Fruit fly (Drosophila melanogaster) whole organism, prepupa: ENCODE data around the gene Spn.

Experiments
- Blimp-1 ChIP-seq: fragments of 200-800 bp; sonication (Bioruptor generic); optimal IDR thresholded peaks from 3 replicates; lab custom pipeline; 2017; ENCODE audit warnings: missing biosample characterization, missing genetic modification characterization, mild to moderate bottlenecking, moderate library complexity, missing genetic modification reagents
- CG11294 ChIP-seq: fragments of 200-800 bp; sonication (Bioruptor generic); IDR thresholded peaks from 2 replicates; pipeline ENCODE4 v1.3.6; 2022; ENCODE audit warnings: missing biosample characterization, missing genetic modification characterization
- CG11762 ChIP-seq: fragments of 200-800 bp; sonication (Bioruptor generic); optimal IDR thresholded peaks from 3 replicates; lab custom pipeline; 2016; ENCODE audit warnings: missing biosample characterization, missing genetic modification characterization; ENCODE audit not compliant: insufficient read depth
- CG11902 ChIP-seq: fragments of 200-800 bp; sonication (Bioruptor generic); optimal IDR thresholded peaks from 3 replicates; lab custom pipeline; 2016; ENCODE audit warnings: missing biosample characterization, missing genetic modification characterization
- CG15336 ChIP-seq: fragments of 200-800 bp; sonication (Bioruptor generic); IDR thresholded peaks from 2 replicates; pipeline ENCODE4 v1.3.6; 2022; ENCODE audit warnings: missing biosample characterization, missing genetic modification characterization
- CG1621 ChIP-seq: fragments of 200-800 bp; sonication (Bioruptor generic); optimal IDR thresholded peaks from 3 replicates; lab custom pipeline; 2018; ENCODE audit warnings: missing biosample characterization, mild to moderate bottlenecking, missing genetic modification characterization
- CG16779 ChIP-seq: fragments of 200-800 bp; sonication (Bioruptor generic); optimal IDR thresholded peaks from 3 replicates; lab custom pipeline; 2017; ENCODE audit warnings: missing biosample characterization, mild to moderate bottlenecking, missing genetic modification characterization
- CG31627 ChIP-seq: fragments of 200-800 bp; sonication (Bioruptor generic); optimal IDR thresholded peaks from 3 replicates; lab custom pipeline; 2016; ENCODE audit warnings: missing biosample characterization, missing genetic modification characterization
- CG32006 ChIP-seq: fragments of 200-800 bp; sonication (Bioruptor generic); optimal IDR thresholded peaks from 3 replicates; lab custom pipeline; 2017; ENCODE audit warnings: missing biosample characterization, mild to moderate bottlenecking, missing genetic modification characterization
- CG34406 ChIP-seq: fragments of 200-800 bp; sonication (Bioruptor generic); optimal IDR thresholded peaks from 3 replicates; lab custom pipeline; 2016; ENCODE audit warnings: missing biosample characterization, missing genetic modification characterization
- CG4318 ChIP-seq: fragments of 200-800 bp; sonication (Bioruptor generic); optimal IDR thresholded peaks from 3 replicates; lab custom pipeline; 2017; ENCODE audit warnings: missing biosample characterization, mild to moderate bottlenecking, missing genetic modification characterization
- CG6163 ChIP-seq: fragments of 200-800 bp; sonication (Bioruptor generic); IDR thresholded peaks from 3 replicates; pipeline ENCODE4 v1.3.6; 2022; ENCODE audit warnings: missing biosample characterization, missing genetic modification characterization
- CG6276 ChIP-seq: fragments of 200-800 bp; sonication (Bioruptor generic); optimal IDR thresholded peaks from 2 replicates; lab custom pipeline; 2017; ENCODE audit warnings: missing biosample characterization, mild to moderate bottlenecking, missing genetic modification characterization
- CG6792 ChIP-seq: fragments of 200-800 bp; sonication (Bioruptor generic); optimal IDR thresholded peaks from 3 replicates; lab custom pipeline; 2016; ENCODE audit warnings: missing biosample characterization, missing genetic modification characterization
- CG6808 ChIP-seq: fragments of 200-800 bp; sonication (Bioruptor generic); optimal IDR thresholded peaks from 3 replicates; lab custom pipeline; 2017; ENCODE audit warnings: missing biosample characterization, missing genetic modification characterization, mild to moderate bottlenecking, moderate library complexity, missing genetic modification reagents
- CG6854 ChIP-seq: fragments of 200-800 bp; sonication (Bioruptor generic); optimal IDR thresholded peaks from 2 replicates; lab custom pipeline; 2017; ENCODE audit warnings: missing biosample characterization, mild to moderate bottlenecking, missing genetic modification characterization
- CG8119 ChIP-seq: fragments of 200-800 bp; sonication (Bioruptor generic); IDR thresholded peaks from 3 replicates; pipeline ENCODE4 v1.3.6; 2022; ENCODE audit warnings: missing biosample characterization, missing genetic modification characterization
- CG8319 ChIP-seq: fragments of 200-800 bp; sonication (Bioruptor generic); optimal IDR thresholded peaks from 3 replicates; lab custom pipeline; 2016; ENCODE audit warnings: missing biosample characterization, missing genetic modification characterization
- CG8632 ChIP-seq: fragments of 200-800 bp; sonication (Bioruptor generic); optimal IDR thresholded peaks from 3 replicates; lab custom pipeline; 2016; ENCODE audit warnings: missing biosample characterization, missing genetic modification characterization
- Eip75B ChIP-seq: fragments of 200-800 bp; sonication (Bioruptor generic); optimal IDR thresholded peaks from 3 replicates; lab custom pipeline; 2016; ENCODE audit warnings: missing biosample characterization, missing genetic modification characterization
- Eip78C ChIP-seq: fragments of 200-800 bp; sonication (Bioruptor generic); peaks from one replicate; lab custom pipeline; 2016; ENCODE audit warnings: missing biosample characterization, missing genetic modification characterization
- Eip93F ChIP-seq: fragments of 200-800 bp; sonication (Bioruptor generic); optimal IDR thresholded peaks from 2 replicates; lab custom pipeline; 2016; ENCODE audit warnings: missing biosample characterization, mild to moderate bottlenecking, missing genetic modification characterization
- Ets21C ChIP-seq: fragments of 200-800 bp; sonication (Bioruptor generic); optimal IDR thresholded peaks from 3 replicates; lab custom pipeline; 2016; ENCODE audit warnings: missing biosample characterization, missing genetic modification characterization
- Ets96B ChIP-seq: fragments of 200-800 bp; optimal IDR thresholded peaks from 2 replicates; lab custom pipeline; 2019; ENCODE audit warnings: missing biosample characterization, mild to moderate bottlenecking, missing genetic modification characterization, moderate library complexity
- Gug ChIP-seq: fragments of 200-800 bp; sonication (Bioruptor generic); IDR thresholded peaks from 2 replicates; pipeline ENCODE4 v1.3.6; 2022; ENCODE audit warnings: missing biosample characterization, missing genetic modification characterization
- Hr39 ChIP-seq: fragments of 200-800 bp; sonication (Bioruptor generic); optimal IDR thresholded peaks from 2 replicates; lab custom pipeline; 2016; ENCODE audit warnings: missing biosample characterization, missing genetic modification characterization
- Lpt ChIP-seq: fragments of 200-800 bp; sonication (Bioruptor generic); optimal IDR thresholded peaks from 3 replicates; lab custom pipeline; 2016; ENCODE audit warnings: missing biosample characterization, missing genetic modification characterization
- OdsH ChIP-seq: fragments of 200-800 bp; sonication (Bioruptor generic); optimal IDR thresholded peaks from 3 replicates; lab custom pipeline; 2016; ENCODE audit warnings: missing biosample characterization, missing genetic modification characterization
- Smox ChIP-seq: fragments of 200-800 bp; sonication (Bioruptor generic); optimal IDR thresholded peaks from 3 replicates; lab custom pipeline; 2016; ENCODE audit warnings: missing biosample characterization, missing genetic modification characterization
- Sox102F ChIP-seq: fragments of 200-800 bp; sonication (Bioruptor generic); optimal IDR thresholded peaks from 2 replicates; lab custom pipeline; 2016; ENCODE audit warnings: missing biosample characterization, mild to moderate bottlenecking, missing genetic modification characterization
- Sox14 ChIP-seq: fragments of 200-800 bp; sonication (Bioruptor generic); optimal IDR thresholded peaks from 3 replicates; lab custom pipeline; 2016; ENCODE audit warnings: missing biosample characterization, missing genetic modification characterization
- acj6 ChIP-seq: fragments of 200-800 bp; sonication (Bioruptor generic); optimal IDR thresholded peaks from 3 replicates; lab custom pipeline; 2016; ENCODE audit warnings: missing biosample characterization, missing genetic modification characterization
- cyc ChIP-seq: fragments of 200-800 bp; sonication (Bioruptor generic); optimal IDR thresholded peaks from 3 replicates; lab custom pipeline; 2016; ENCODE audit warnings: missing biosample characterization, missing genetic modification characterization
- dac ChIP-seq: fragments of 200-800 bp; sonication (Bioruptor generic); optimal IDR thresholded peaks from 2 replicates; lab custom pipeline; 2017; ENCODE audit warnings: missing biosample characterization, mild to moderate bottlenecking, missing genetic modification characterization
- dsx ChIP-seq: fragments of 200-800 bp; optimal IDR thresholded peaks from 3 replicates; lab custom pipeline; 2019; ENCODE audit warnings: missing biosample characterization, mild to moderate bottlenecking, missing genetic modification characterization, moderate library complexity; ENCODE audit not compliant: poor library complexity, severe bottlenecking
- eg ChIP-seq: fragments of 200-800 bp; sonication (Bioruptor generic); IDR thresholded peaks from 3 replicates; pipeline ENCODE4 v1.3.6; 2022; ENCODE audit warnings: missing biosample characterization, missing genetic modification characterization
- esn ChIP-seq: fragments of 200-800 bp; sonication (Bioruptor generic); optimal IDR thresholded peaks from 2 replicates; lab custom pipeline; 2016; ENCODE audit warnings: missing biosample characterization, mild to moderate bottlenecking, missing genetic modification characterization, moderate library complexity
- fd59A ChIP-seq: fragments of 200-800 bp; sonication (Bioruptor generic); optimal IDR thresholded peaks from 2 replicates; lab custom pipeline; 2017; ENCODE audit warnings: missing biosample characterization, mild to moderate bottlenecking, missing genetic modification characterization, missing genetic modification reagents
- fd85E ChIP-seq: fragments of 200-800 bp; sonication (Bioruptor generic); optimal IDR thresholded peaks from 3 replicates; lab custom pipeline; 2016; ENCODE audit warnings: missing biosample characterization, missing genetic modification characterization
- fkh ChIP-seq: fragments of 200-800 bp; sonication (Bioruptor generic); optimal IDR thresholded peaks from 3 replicates; lab custom pipeline; 2017; ENCODE audit warnings: missing biosample characterization, mild to moderate bottlenecking, missing genetic modification characterization, moderate library complexity
- lz ChIP-seq: fragments of 200-800 bp; sonication (Bioruptor generic); optimal IDR thresholded peaks from 3 replicates; lab custom pipeline; 2016; ENCODE audit warnings: missing biosample characterization, missing genetic modification characterization
- net ChIP-seq: fragments of 200-800 bp; sonication (Bioruptor generic); optimal IDR thresholded peaks from 3 replicates; lab custom pipeline; 2016; ENCODE audit warnings: missing biosample characterization, missing genetic modification characterization
- salr ChIP-seq, 2 experiments: fragments of 200-800 bp; sonication (Bioruptor generic); optimal IDR thresholded peaks; 3 replicates each; lab custom pipeline; 2016 to 2018; ENCODE audit warnings: missing biosample characterization in 2 of 2, missing genetic modification characterization in 2 of 2, mild to moderate bottlenecking in 1 of 2
- spab ChIP-seq: fragments of 200-800 bp; sonication (Bioruptor generic); optimal IDR thresholded peaks from 2 replicates; lab custom pipeline; 2017; ENCODE audit warnings: missing biosample characterization, mild to moderate bottlenecking, missing genetic modification characterization, missing genetic modification reagents
- ss ChIP-seq, 2 experiments: fragments of 200-800 bp; sonication (Bioruptor generic); optimal IDR thresholded peaks; 2 replicates in 1 of 2; 3 replicates in 1 of 2; lab custom pipeline; 2017 to 2018; ENCODE audit warnings: mild to moderate bottlenecking in 2 of 2, missing biosample characterization in 2 of 2, missing genetic modification characterization in 2 of 2, moderate library complexity in 1 of 2
- svp ChIP-seq: fragments of 200-800 bp; sonication (Bioruptor generic); peaks from one replicate; lab custom pipeline; 2016; ENCODE audit warnings: missing biosample characterization, missing genetic modification characterization
- topi ChIP-seq: fragments of 200-800 bp; sonication (Bioruptor generic); optimal IDR thresholded peaks from 3 replicates; lab custom pipeline; 2016; ENCODE audit warnings: missing biosample characterization, missing genetic modification characterization

The Spn gene

DNA sequence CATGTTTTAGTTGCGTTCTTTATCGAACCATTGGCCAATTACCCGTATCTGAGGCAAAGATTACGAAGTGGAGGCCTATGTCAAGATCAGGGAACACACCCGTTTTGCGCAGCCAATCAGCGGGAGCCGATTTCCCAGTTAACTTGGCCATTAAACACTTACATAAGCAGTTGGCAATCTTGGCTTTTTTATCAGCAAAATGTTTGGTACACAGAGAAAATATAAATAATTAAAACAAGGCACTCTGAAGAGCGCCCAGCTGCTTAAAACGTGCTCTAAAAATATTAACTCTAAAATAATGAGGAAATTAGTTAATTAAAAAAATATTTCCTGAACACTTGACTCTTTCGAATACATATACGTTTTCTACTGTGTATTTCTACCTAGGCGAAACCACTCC lies 52.3 kb downstream of the Spn start (continued):
- TF ChIP-seq CG8119 (peak; percentile 13; the same call in 1 of the 3 replicates), topi (GFP tag; lab: Kevin White, UChicago) (peak; percentile 29), dac (GFP tag; lab: Kevin White, UChicago) (no peak), Eip78C (peak; percentile 86), CG6854 (no peak), Hr39 (peak; percentile 45), CG6163 (GFP tag; lab: Robert Waterston, UW) (peak; percentile 52), CG8319 (GFP tag; lab: Kevin White, UChicago) (peak; percentile 31), Eip75B (GFP tag; lab: Kevin White, UChicago) (peak; percentile 25), Lpt (GFP tag; lab: Kevin White, UChicago) (no peak), salr (GFP tag; optimal IDR thresholded peaks at IDR 0.05; lab: Kevin White, UChicago) (no peak), dsx (GFP tag; lab: Kevin White, UChicago) (peak; percentile 3), Sox14 (GFP tag; lab: Kevin White, UChicago) (peak; percentile 18), CG6792 (peak; percentile 32), CG4318 (no peak), eg (GFP tag; lab: Robert Waterston, UW) (no peak), fd85E (GFP tag; lab: Kevin White, UChicago) (no peak), fkh (GFP tag; lab: Kevin White, UChicago) (peak; percentile 10)

DNA sequence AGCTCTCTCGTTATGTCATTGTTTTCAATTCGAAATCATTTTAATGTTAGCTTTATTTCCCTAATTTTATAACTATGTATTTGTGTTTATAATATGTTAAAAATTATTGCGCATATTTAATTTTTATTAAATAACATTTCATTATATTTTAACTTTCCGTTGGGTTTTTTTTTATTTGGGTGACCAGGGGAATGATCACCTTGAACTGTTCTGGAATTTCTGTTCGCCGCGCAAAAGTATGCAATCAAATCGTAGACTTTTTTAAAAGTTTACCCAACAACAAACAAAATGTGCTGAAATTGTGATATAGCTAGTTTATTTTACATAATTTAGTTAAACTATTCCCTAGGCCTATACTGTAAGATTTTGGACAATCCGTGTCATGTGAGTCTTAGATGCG lies 55.0 kb downstream of the Spn start:
- no peak for TF ChIP-seq Smox (GFP tag; lab: Kevin White, UChicago)
- no peak for TF ChIP-seq CG34406
- no peak for TF ChIP-seq svp
- no peak for TF ChIP-seq CG31627 (GFP tag; lab: Kevin White, UChicago)
- TF ChIP-seq CG8119: no peak

DNA sequence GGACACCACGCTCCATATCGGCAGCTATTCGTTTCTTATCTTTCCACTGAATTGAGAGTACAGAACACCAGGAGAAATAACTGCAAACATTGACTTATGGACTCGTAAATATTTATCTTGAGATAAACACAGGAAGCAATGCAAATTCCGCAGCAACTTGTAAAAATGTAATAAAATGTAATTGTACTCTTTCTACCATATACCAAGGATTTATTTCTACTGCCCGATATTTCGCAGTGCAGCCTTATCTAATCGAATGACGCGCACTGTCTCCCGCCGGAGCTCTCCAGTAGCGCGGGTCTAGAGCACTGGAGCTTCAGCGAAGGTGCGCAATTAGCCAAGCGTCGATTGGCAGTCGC lies 59.9 kb downstream of the Spn start:
- TF ChIP-seq Sox102F (GFP tag; lab: Kevin White, UChicago): peak; percentile 86
- TF ChIP-seq OdsH (GFP tag; lab: Kevin White, UChicago): peak; percentile 83
- peak; percentile 70 for TF ChIP-seq CG8319 (GFP tag; lab: Kevin White, UChicago)
- TF ChIP-seq Lpt (GFP tag; lab: Kevin White, UChicago): peak; percentile 63
- peak; percentile 91 for TF ChIP-seq lz
- peak; percentile 83 for TF ChIP-seq acj6 (GFP tag; lab: Kevin White, UChicago)
- peak; percentile 91 for TF ChIP-seq cyc (GFP tag; lab: Kevin White, UChicago)
- peak; percentile 86 to 93 for TF ChIP-seq ss (GFP tag; optimal IDR thresholded peaks at IDR 0.05; lab: Kevin White, UChicago)
- TF ChIP-seq CG11902: peak; percentile 82
- peak; percentile 81 for TF ChIP-seq CG6276 (GFP tag; lab: Kevin White, UChicago)
- peak; percentile 79 for TF ChIP-seq Ets21C
- TF ChIP-seq Blimp-1 (GFP tag; lab: Kevin White, UChicago): peak; percentile 88
- peak; percentile 88 for TF ChIP-seq Ets96B (tag; lab: Kevin White, UChicago)
- peak; percentile 89 for TF ChIP-seq CG6792
- peak; percentile 90 for TF ChIP-seq Smox (GFP tag; lab: Kevin White, UChicago)
- TF ChIP-seq salr (GFP tag; optimal IDR thresholded peaks at IDR 0.05; lab: Kevin White, UChicago): peak; percentile 54 to 58
- TF ChIP-seq CG8119: peak; percentile 87
- peak; percentile 87 for TF ChIP-seq CG11762 (GFP tag; lab: Kevin White, UChicago)
- peak; percentile 83 for TF ChIP-seq Gug (GFP tag; lab: Robert Waterston, UW)
- TF ChIP-seq CG6163 (GFP tag; lab: Robert Waterston, UW): peak; percentile 95
- peak; percentile 40 for TF ChIP-seq fd59A (GFP tag; lab: Kevin White, UChicago)
- TF ChIP-seq CG11294 (GFP tag; lab: Robert Waterston, UW): peak; percentile 82
- TF ChIP-seq CG8632 (GFP tag; lab: Kevin White, UChicago): peak; percentile 84
- peak; percentile 90 for TF ChIP-seq eg (GFP tag; lab: Robert Waterston, UW)
- TF ChIP-seq CG16779 (tag; lab: Kevin White, UChicago): peak; percentile 89
- TF ChIP-seq CG15336 (GFP tag; lab: Robert Waterston, UW): peak; percentile 84
- peak; percentile 82 for TF ChIP-seq spab (GFP tag; lab: Kevin White, UChicago)
- TF ChIP-seq Eip93F: peak; percentile 89
- peak; percentile 61 for TF ChIP-seq CG1621 (tag; lab: Kevin White, UChicago)
- peak; percentile 77 for TF ChIP-seq CG32006 (GFP tag; lab: Kevin White, UChicago)
- peak; percentile 93 for TF ChIP-seq esn
- TF ChIP-seq net: peak; percentile 82
- peak; percentile 98 for TF ChIP-seq Eip78C
- TF ChIP-seq CG34406: peak; percentile 89
- TF ChIP-seq Eip75B (GFP tag; lab: Kevin White, UChicago): peak; percentile 91
- TF ChIP-seq CG6808 (GFP tag; lab: Kevin White, UChicago): peak; percentile 87
- peak; percentile 87 for TF ChIP-seq Hr39
